Worm (Caenorhabditis elegans): Measurements from ENCODE around the gene Y49F6B.13.

DNA sequence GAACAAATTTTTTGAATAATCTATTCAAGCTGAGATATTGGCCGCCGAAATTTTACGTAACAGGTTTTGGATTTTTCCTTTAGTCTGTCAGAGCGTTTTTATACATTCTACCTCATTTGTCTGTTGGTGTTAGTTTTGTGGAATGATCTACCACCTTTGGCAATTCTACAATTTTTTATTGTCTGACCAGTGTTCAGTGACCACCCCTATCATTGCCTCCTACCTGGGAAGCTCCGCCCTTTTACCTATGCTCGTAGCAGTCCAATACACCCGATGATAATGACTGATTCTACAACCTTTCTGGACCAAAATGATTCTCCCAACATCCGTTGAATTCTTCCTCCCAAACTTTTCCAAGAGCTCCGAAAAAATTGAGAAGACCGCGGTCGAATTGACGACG is 2.2 kb upstream of the Y49F6B.13 start, which contains the start of gene sdz-32:
- TF ChIP-seq nhr-12 (tag; optimal IDR thresholded peaks at IDR 0.05) (no peak), F16B12.6 (tag; optimal IDR thresholded peaks at IDR 0.05) (no peak)

All from whole organism, L1 larva.